Fruit fly (Drosophila melanogaster) whole organism, pupa: ENCODE results near the gene CG43294.

Experiments used
- CG10348 ChIP-seq: fragments of 200-800 bp; sonication (Bioruptor generic); IDR thresholded peaks from 2 replicates; pipeline ENCODE4 v1.3.6; 2022; ENCODE audit warnings: missing biosample characterization, missing genetic modification characterization
- CG12605 ChIP-seq: fragments of 200-800 bp; sonication (Bioruptor generic); IDR thresholded peaks from 2 replicates; pipeline ENCODE4 v1.3.6; 2022; ENCODE audit warnings: missing biosample characterization, missing genetic modification characterization
- CG13204 ChIP-seq: fragments of 200-800 bp; sonication (Bioruptor generic); optimal IDR thresholded peaks from 2 replicates; lab custom pipeline; 2018; ENCODE audit warnings: missing biosample characterization, mild to moderate bottlenecking, missing genetic modification characterization, moderate library complexity
- CG14655 ChIP-seq: fragments of 200-800 bp; sonication (Bioruptor generic); optimal IDR thresholded peaks from 3 replicates; lab custom pipeline; 2017; ENCODE audit warnings: mild to moderate bottlenecking, missing biosample characterization, missing genetic modification reagents, missing genetic modification characterization
- CG15710 ChIP-seq: fragments of 200-800 bp; sonication (Bioruptor generic); optimal IDR thresholded peaks from 2 replicates; lab custom pipeline; 2018; ENCODE audit warnings: missing biosample characterization, mild to moderate bottlenecking, missing genetic modification characterization, moderate library complexity
- CG17806 ChIP-seq: fragments of 200-800 bp; sonication (Bioruptor generic); optimal IDR thresholded peaks from 2 replicates; lab custom pipeline; 2018; ENCODE audit warnings: missing biosample characterization, mild to moderate bottlenecking, missing genetic modification characterization, moderate library complexity
- CG32121 ChIP-seq: fragments of 200-800 bp; sonication (Bioruptor generic); IDR thresholded peaks from 2 replicates; pipeline ENCODE4 v1.3.6; 2022; ENCODE audit warnings: missing biosample characterization, missing genetic modification characterization
- CG34367 ChIP-seq: fragments of 200-800 bp; sonication (Bioruptor generic); optimal IDR thresholded peaks from 2 replicates; lab custom pipeline; 2018; ENCODE audit warnings: missing biosample characterization, mild to moderate bottlenecking, missing genetic modification characterization
- CG4496 ChIP-seq: fragments of 200-800 bp; sonication (Bioruptor generic); IDR thresholded peaks from 3 replicates; pipeline ENCODE4 v1.3.6; 2022; ENCODE audit warnings: missing biosample characterization, missing genetic modification characterization
- CG8159 ChIP-seq: fragments of 200-800 bp; sonication (Bioruptor generic); optimal IDR thresholded peaks from 3 replicates; lab custom pipeline; 2018; ENCODE audit warnings: missing biosample characterization, mild to moderate bottlenecking, missing genetic modification characterization, moderate library complexity
- CG8301 ChIP-seq: fragments of 200-800 bp; sonication (Bioruptor generic); optimal IDR thresholded peaks from 2 replicates; lab custom pipeline; 2018; ENCODE audit warnings: missing biosample characterization, mild to moderate bottlenecking, missing genetic modification characterization
- CG9948 ChIP-seq: fragments of 200-800 bp; sonication (Bioruptor generic); optimal IDR thresholded peaks from 2 replicates; lab custom pipeline; 2018; ENCODE audit warnings: missing biosample characterization, mild to moderate bottlenecking, missing genetic modification characterization, moderate library complexity
- D1 ChIP-seq: fragments of 200-800 bp; sonication (Bioruptor generic); optimal IDR thresholded peaks from 2 replicates; lab custom pipeline; 2018; ENCODE audit warnings: missing biosample characterization, mild to moderate bottlenecking, missing genetic modification characterization, moderate library complexity
- EcR ChIP-seq: fragments of 200-800 bp; sonication (Bioruptor generic); optimal IDR thresholded peaks from 3 replicates; lab custom pipeline; 2019; ENCODE audit warnings: missing biosample characterization, missing genetic modification characterization, mild to moderate bottlenecking, moderate library complexity, missing genetic modification reagents
- Ets98B ChIP-seq: fragments of 200-800 bp; sonication (Bioruptor generic); IDR thresholded peaks from 2 replicates; pipeline ENCODE4 v1.3.6; 2022; ENCODE audit warnings: missing biosample characterization, missing genetic modification characterization
- Pif1A ChIP-seq: fragments of 200-800 bp; sonication (Bioruptor generic); optimal IDR thresholded peaks from 3 replicates; lab custom pipeline; 2016; ENCODE audit warnings: missing biosample characterization, missing genetic modification characterization
- Pif1B ChIP-seq: fragments of 200-800 bp; sonication (Bioruptor generic); optimal IDR thresholded peaks from 3 replicates; lab custom pipeline; 2016; ENCODE audit warnings: missing biosample characterization, missing genetic modification characterization
- Snoo ChIP-seq: fragments of 200-800 bp; sonication (Bioruptor generic); optimal IDR thresholded peaks from 3 replicates; lab custom pipeline; 2017; ENCODE audit warnings: missing biosample characterization, mild to moderate bottlenecking, missing genetic modification characterization, inconsistent platforms
- fd96Ca ChIP-seq: fragments of 200-800 bp; sonication (Bioruptor generic); IDR thresholded peaks from 3 replicates; pipeline ENCODE4 v1.3.6; 2022; ENCODE audit warnings: missing biosample characterization, missing genetic modification characterization
- gl ChIP-seq: fragments of 200-800 bp; sonication (Bioruptor generic); optimal IDR thresholded peaks from 2 replicates; lab custom pipeline; 2018; ENCODE audit warnings: missing biosample characterization, mild to moderate bottlenecking, missing genetic modification characterization
- rn ChIP-seq: fragments of 200-800 bp; sonication (Bioruptor generic); IDR thresholded peaks from 2 replicates; pipeline ENCODE4 v1.3.6; 2022; ENCODE audit warnings: missing biosample characterization, missing genetic modification characterization

The CG43294 gene

dm6 chr3L:11931619-11932018 is 26.5 kb upstream of the CG43294 start:
- TF ChIP-seq CG15710 (tag; lab: Kevin White, UChicago) (no peak), EcR (no peak), Pif1B (GFP tag; lab: Kevin White, UChicago) (no peak), CG32121 (GFP tag; lab: Robert Waterston, UW) (no peak), CG17806 (tag; lab: Kevin White, UChicago) (no peak), fd96Ca (GFP tag; lab: Robert Waterston, UW) (no peak), CG8159 (tag; lab: Kevin White, UChicago) (no peak), CG4496 (no peak), Pif1A (GFP tag; lab: Kevin White, UChicago) (no peak), gl (tag; lab: Kevin White, UChicago) (no peak), Snoo (tag; lab: Kevin White, UChicago) (no peak), rn (GFP tag; lab: Robert Waterston, UW) (no peak)

dm6 chr3L:11937270-11937669 is 20.8 kb upstream of the CG43294 start:
- TF ChIP-seq Pif1B (GFP tag; lab: Kevin White, UChicago) (no peak), CG8159 (tag; lab: Kevin White, UChicago) (no peak), CG13204 (GFP tag; lab: Kevin White, UChicago) (no peak), gl (tag; lab: Kevin White, UChicago) (no peak), CG4496 (no peak), rn (GFP tag; lab: Robert Waterston, UW) (no peak), CG15710 (tag; lab: Kevin White, UChicago) (no peak), CG12605 (GFP tag; lab: Robert Waterston, UW) (no peak), EcR (no peak), fd96Ca (GFP tag; lab: Robert Waterston, UW) (no peak), Ets98B (GFP tag; lab: Robert Waterston, UW) (no peak), Pif1A (GFP tag; lab: Kevin White, UChicago) (no peak)

- no peak for TF ChIP-seq D1 (tag; lab: Kevin White, UChicago)
Measured at dm6 chr3L:11938716-11939115, 19.4 kb upstream of the CG43294 start, which contains the start of gene CG44837. CG44837 (minus strand) TSS chr3L:11938872.

dm6 chr3L:11941612-11942011 is 16.5 kb upstream of the CG43294 start, which contains the start of gene Rpt4R:
Rpt4R (plus strand) TSS chr3L:11941912.
- no peak for TF ChIP-seq CG14655 (GFP tag; lab: Kevin White, UChicago)
- no peak for TF ChIP-seq Pif1B (GFP tag; lab: Kevin White, UChicago)
- no peak for TF ChIP-seq CG34367 (tag; lab: Kevin White, UChicago)
- TF ChIP-seq CG8159 (tag; lab: Kevin White, UChicago), result no peak
- TF ChIP-seq CG15710 (tag; lab: Kevin White, UChicago), result no peak
- no peak for TF ChIP-seq Pif1A (GFP tag; lab: Kevin White, UChicago)
- no peak for TF ChIP-seq Snoo (tag; lab: Kevin White, UChicago)
- no peak for TF ChIP-seq EcR
- TF ChIP-seq CG4496, result no peak
- TF ChIP-seq CG17806 (tag; lab: Kevin White, UChicago), result no peak
- no peak for TF ChIP-seq CG10348
- TF ChIP-seq rn (GFP tag; lab: Robert Waterston, UW), result no peak
- TF ChIP-seq CG8301 (tag; lab: Kevin White, UChicago), result no peak
- TF ChIP-seq CG13204 (GFP tag; lab: Kevin White, UChicago), result no peak
- TF ChIP-seq fd96Ca (GFP tag; lab: Robert Waterston, UW), result no peak
- TF ChIP-seq Ets98B (GFP tag; lab: Robert Waterston, UW), result no peak

- TF ChIP-seq EcR (no peak), CG17806 (tag; lab: Kevin White, UChicago) (no peak), Ets98B (GFP tag; lab: Robert Waterston, UW) (no peak), CG13204 (GFP tag; lab: Kevin White, UChicago) (no peak), CG14655 (GFP tag; lab: Kevin White, UChicago) (no peak), CG15710 (tag; lab: Kevin White, UChicago) (no peak), CG34367 (tag; lab: Kevin White, UChicago) (no peak)
- TF ChIP-seq, all 21 proteins: peak for 0
Measured at dm6 chr3L:11944752-11945151, 13.3 kb upstream of the CG43294 start, which contains the start of gene CG5883. CG5883 (minus strand) TSS chr3L:11944852.

dm6 chr3L:11947357-11947756 is 10.7 kb upstream of the CG43294 start, which contains the start of gene CG7252:
CG7252 (plus strand) TSS chr3L:11947675.
- TF ChIP-seq CG9948 (tag; lab: Kevin White, UChicago) (no peak), Pif1B (GFP tag; lab: Kevin White, UChicago) (no peak), CG8301 (tag; lab: Kevin White, UChicago) (no peak), EcR (no peak), CG14655 (GFP tag; lab: Kevin White, UChicago) (no peak), CG4496 (no peak), Pif1A (GFP tag; lab: Kevin White, UChicago) (no peak), CG15710 (tag; lab: Kevin White, UChicago) (no peak), CG10348 (no peak), D1 (tag; lab: Kevin White, UChicago) (no peak), CG34367 (tag; lab: Kevin White, UChicago) (no peak), CG13204 (GFP tag; lab: Kevin White, UChicago) (no peak), CG12605 (GFP tag; lab: Robert Waterston, UW) (no peak), fd96Ca (GFP tag; lab: Robert Waterston, UW) (no peak), rn (GFP tag; lab: Robert Waterston, UW) (no peak), CG17806 (tag; lab: Kevin White, UChicago) (no peak)
